Fruit fly (Drosophila melanogaster): ENCODE results near the gene CG43219.

The CG43219 gene

DNA sequence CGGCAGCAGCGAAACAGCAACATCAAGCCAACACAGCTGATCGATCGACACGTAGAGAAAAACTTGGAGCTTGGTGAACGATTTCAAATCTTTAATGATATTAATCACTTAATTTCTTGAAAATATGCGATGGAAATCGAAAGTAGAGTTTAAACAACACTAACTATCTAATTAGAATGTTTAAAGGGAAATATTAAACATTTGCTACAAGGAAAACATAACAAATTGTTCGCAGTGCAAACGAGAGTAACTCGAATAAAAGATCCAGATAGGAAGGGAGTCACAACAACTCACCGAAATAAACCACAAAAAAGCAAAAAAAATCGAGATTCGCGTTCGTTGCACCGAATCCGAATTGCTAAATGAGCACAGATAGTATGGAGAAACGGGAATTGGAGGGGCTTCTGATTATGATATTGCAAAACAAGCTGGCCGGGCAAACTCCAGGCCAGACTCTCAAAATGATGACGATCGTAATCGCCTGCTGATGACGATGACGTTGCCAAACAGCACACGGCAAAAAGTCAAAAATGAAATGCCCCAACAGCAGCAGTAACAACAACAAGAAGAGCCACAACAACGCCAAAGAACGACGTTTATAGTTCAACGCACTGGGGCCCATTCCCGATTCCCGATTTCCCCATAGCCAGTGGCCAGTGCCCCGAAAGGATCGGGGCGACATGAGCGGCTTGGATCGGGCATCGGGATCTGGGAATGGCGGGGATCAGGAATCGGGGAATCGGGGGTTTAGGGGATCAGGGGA is 33.7 kb downstream of the CG43219 start (continued):
- TF ChIP-seq mld (GFP tag; IDR thresholded peaks at IDR 0.05; ENCODE audit: partially characterized antibody) = no peak
- TF ChIP-seq chm (GFP tag; IDR thresholded peaks at IDR 0.05) = peak; percentile 32; the same call in 1 of the 2 replicates
- TF ChIP-seq Dad (GFP tag; optimal IDR thresholded peaks at IDR 0.05) = no peak
- no peak for TF ChIP-seq CG10274 (GFP tag; optimal IDR thresholded peaks at IDR 0.05)
- no peak for TF ChIP-seq CG16813 (GFP tag; IDR thresholded peaks at IDR 0.05; ENCODE audit: partially characterized antibody)
- TF ChIP-seq Spps (tag; optimal IDR thresholded peaks at IDR 0.05) = peak; percentile 40
- peak; percentile 48 for TF ChIP-seq CG12391 (tag; optimal IDR thresholded peaks at IDR 0.05)
- peak; percentile 11 for TF ChIP-seq Hr3 (GFP tag; optimal IDR thresholded peaks at IDR 0.05)
- peak; percentile 71 for TF ChIP-seq Sox102F (GFP tag; optimal IDR thresholded peaks at IDR 0.05)
- TF ChIP-seq bsh (GFP tag; optimal IDR thresholded peaks at IDR 0.05) = peak; percentile 70 to 90
- peak; percentile 55 for TF ChIP-seq tap (tag; optimal IDR thresholded peaks at IDR 0.05)
- TF ChIP-seq grn (GFP tag; optimal IDR thresholded peaks at IDR 0.05) = peak; percentile 1
- no peak for TF ChIP-seq da (GFP tag; optimal IDR thresholded peaks at IDR 0.05)
- no peak for TF ChIP-seq CG11093 (GFP tag; IDR thresholded peaks at IDR 0.05)
- peak; percentile 98 for TF ChIP-seq lbe (GFP tag; optimal IDR thresholded peaks at IDR 0.05)
- TF ChIP-seq CG3163 (GFP tag; optimal IDR thresholded peaks at IDR 0.05) = no peak
- TF ChIP-seq B-H2 (GFP tag; optimal IDR thresholded peaks at IDR 0.05) = no peak
- peak; percentile 33 for TF ChIP-seq gcm (GFP tag; optimal IDR thresholded peaks at IDR 0.05)
- no peak for TF ChIP-seq CG4730 (GFP tag; IDR thresholded peaks at IDR 0.05)
- peak; percentile 43 for TF ChIP-seq jing (GFP tag; optimal IDR thresholded peaks at IDR 0.05)
- TF ChIP-seq Gsc (GFP tag; IDR thresholded peaks at IDR 0.05) = no peak
- TF ChIP-seq H2.0 (GFP tag; IDR thresholded peaks at IDR 0.05) = no peak
- no peak for TF ChIP-seq CG32767 (GFP tag; IDR thresholded peaks at IDR 0.05)
- TF ChIP-seq CG2678 (tag; optimal IDR thresholded peaks at IDR 0.05) = peak; percentile 58
- TF ChIP-seq Med (GFP tag) = peak; percentile 12
- TF ChIP-seq sna (GFP tag; IDR thresholded peaks at IDR 0.05; ENCODE audit: partially characterized antibody) = no peak
- TF ChIP-seq phol (tag; optimal IDR thresholded peaks at IDR 0.05) = peak; percentile 71
- no peak for TF ChIP-seq CG3995 (GFP tag; optimal IDR thresholded peaks at IDR 0.05)
- no peak for TF ChIP-seq CG4360 (GFP tag; IDR thresholded peaks at IDR 0.05)
- TF ChIP-seq Oaz (GFP tag; IDR thresholded peaks at IDR 0.05) = no peak
- TF ChIP-seq Sox100B (GFP tag; optimal IDR thresholded peaks at IDR 0.05) = peak; percentile 41
- no peak for TF ChIP-seq lilli (GFP tag; optimal IDR thresholded peaks at IDR 0.05)
- TF ChIP-seq TFAM (GFP tag; optimal IDR thresholded peaks at IDR 0.05) = no peak
- 0 out of 3 replicates have a peak, but pooled peaks have one; percentile 11 for TF ChIP-seq CG3726 (GFP tag; IDR thresholded peaks at IDR 0.05)
- TF ChIP-seq nmo (GFP tag; optimal IDR thresholded peaks at IDR 0.05) = peak; percentile 73
- no peak for TF ChIP-seq CG34224 (GFP tag; IDR thresholded peaks at IDR 0.05; ENCODE audit: partially characterized antibody)
- TF ChIP-seq CG8924 (tag; optimal IDR thresholded peaks at IDR 0.05) = peak; percentile 39
- TF ChIP-seq cg (GFP tag; optimal IDR thresholded peaks at IDR 0.05) = no peak
- TF ChIP-seq dan (GFP tag; IDR thresholded peaks at IDR 0.05) = no peak
- peak; percentile 21 for TF ChIP-seq Hsf (GFP tag; optimal IDR thresholded peaks at IDR 0.05)
- no peak for TF ChIP-seq BEAF-32 (GFP tag; optimal IDR thresholded peaks at IDR 0.05)
- 0 out of 2 replicates have a peak, but pooled peaks have one; percentile 17 for TF ChIP-seq Ada2b (GFP tag; IDR thresholded peaks at IDR 0.05)
- TF ChIP-seq hkb (optimal IDR thresholded peaks at IDR 0.05) = no peak
- peak; percentile 35; the same call in 1 of the 2 replicates for TF ChIP-seq hkb (GFP tag; IDR thresholded peaks at IDR 0.05)
- TF ChIP-seq CG10209 (GFP tag; optimal IDR thresholded peaks at IDR 0.05) = peak; percentile 38
- no peak for TF ChIP-seq CG15011 (GFP tag; optimal IDR thresholded peaks at IDR 0.05)
- TF ChIP-seq dmrt11E (tag; optimal IDR thresholded peaks at IDR 0.05) = peak; percentile 55
- peak; percentile 65 for TF ChIP-seq CG17829 (tag; optimal IDR thresholded peaks at IDR 0.05)
- TF ChIP-seq Meics (GFP tag; optimal IDR thresholded peaks at IDR 0.05) = peak; percentile 11

All from whole organism, embryonic.